Worm (Caenorhabditis elegans) whole organism, L4 larva: ENCODE data around the gene unc-17.

ENCODE experiments used
- F49E8.2 ChIP-seq: sonication (generic microtip); optimal IDR thresholded peaks from 2 replicates; lab custom pipeline; 2016; ENCODE audit warnings: missing compliant biosample characterization, mild to moderate bottlenecking, missing genetic modification characterization, borderline replicate concordance
- T26A8.4 ChIP-seq: fragments of 200-800 bp; sonication (Bioruptor generic); IDR thresholded peaks from 2 replicates; pipeline ENCODE4 v1.3.6; 2022; ENCODE audit warnings: missing genetic modification characterization, missing compliant biosample characterization
- Y75B8A.6 ChIP-seq: fragments of 200-800 bp; sonication (Bioruptor generic); IDR thresholded peaks from 2 replicates; pipeline ENCODE4 v1.3.6; 2022; ENCODE audit warnings: missing genetic modification reagents, missing genetic modification characterization, missing compliant biosample characterization
- ZK546.5 ChIP-seq, 2 experiments: sonication (generic microtip); optimal IDR thresholded peaks; 2 replicates each; lab custom pipeline; 2017; ENCODE audit warnings: missing biosample characterization in 2 of 2, missing genetic modification characterization in 2 of 2
- aha-1 ChIP-seq: fragments of 150-350 bp; peaks from one replicate; lab custom pipeline; 2014; ENCODE audit warnings: missing biosample characterization, missing genetic modification characterization
- arid-1 ChIP-seq: fragments of 200-800 bp; sonication (Bioruptor generic); conservative IDR thresholded peaks from 2 replicates; pipeline ENCODE4 v1.3.6; 2022; ENCODE audit warnings: missing genetic modification reagents, missing genetic modification characterization, missing compliant biosample characterization
- ceh-20 ChIP-seq: fragments of 200-800 bp; sonication (Bioruptor generic); IDR thresholded peaks from 2 replicates; pipeline ENCODE4 v1.3.6; 2022; ENCODE audit warnings: missing genetic modification reagents, missing genetic modification characterization, missing compliant biosample characterization
- ceh-28 ChIP-seq: fragments of 150-350 bp; optimal IDR thresholded peaks from 2 replicates; lab custom pipeline; 2014; ENCODE audit warnings: missing biosample characterization, missing genetic modification reagents, missing genetic modification characterization
- ceh-32 ChIP-seq: sonication (generic microtip); optimal IDR thresholded peaks from 2 replicates; lab custom pipeline; 2016; ENCODE audit warnings: mild to moderate bottlenecking, missing genetic modification characterization, missing compliant biosample characterization; ENCODE audit not compliant: poor library complexity
- ceh-44 ChIP-seq: fragments of 200-800 bp; sonication (Bioruptor generic); IDR thresholded peaks from 2 replicates; pipeline ENCODE4 v1.3.6; 2022; ENCODE audit warnings: missing genetic modification reagents, missing genetic modification characterization, missing compliant biosample characterization
- ceh-82 ChIP-seq: sonication (generic microtip); optimal IDR thresholded peaks from 2 replicates; lab custom pipeline; 2017; ENCODE audit warnings: missing biosample characterization, missing genetic modification characterization
- ctbp-1 ChIP-seq: fragments of 200-800 bp; sonication (Bioruptor generic); IDR thresholded peaks from 2 replicates; pipeline ENCODE4 v1.3.6; 2022; ENCODE audit warnings: missing genetic modification reagents, missing genetic modification characterization, missing compliant biosample characterization
- daf-12 ChIP-seq: fragments of 150-350 bp; optimal IDR thresholded peaks from 2 replicates; lab custom pipeline; 2014; ENCODE audit warnings: missing biosample characterization, missing genetic modification reagents, missing genetic modification characterization
- daf-16 ChIP-seq, 3 experiments: sonication (generic microtip); optimal IDR thresholded peaks; 2 replicates each; lab custom pipeline; 2016 to 2017; ENCODE audit warnings: missing genetic modification characterization in 3 of 3, missing genetic modification reagents in 3 of 3, mild to moderate bottlenecking in 2 of 3, missing compliant biosample characterization in 2 of 3, missing biosample characterization in 1 of 3, moderate library complexity in 1 of 3
- daf-8 ChIP-seq: fragments of 200-800 bp; sonication (Bioruptor generic); IDR thresholded peaks from 2 replicates; pipeline ENCODE4 v1.3.6; 2022; ENCODE audit warnings: missing genetic modification characterization, missing compliant biosample characterization
- dmd-6 ChIP-seq: fragments of 200-800 bp; sonication (Bioruptor generic); IDR thresholded peaks from 2 replicates; pipeline ENCODE4 v1.3.6; 2022; ENCODE audit warnings: missing genetic modification reagents, missing genetic modification characterization, missing compliant biosample characterization
- dmd-8 ChIP-seq: fragments of 200-800 bp; sonication (Bioruptor generic); IDR thresholded peaks from 2 replicates; pipeline ENCODE4 v1.3.6; 2022; ENCODE audit warnings: missing genetic modification characterization, missing compliant biosample characterization
- dpl-1 ChIP-seq: fragments of 150-350 bp; optimal IDR thresholded peaks from 2 replicates; lab custom pipeline; 2014; ENCODE audit warnings: missing biosample characterization, missing genetic modification reagents, missing genetic modification characterization
- dve-1 ChIP-seq: sonication (generic microtip); optimal IDR thresholded peaks from 2 replicates; lab custom pipeline; 2017; ENCODE audit warnings: antibody characterized with exemption, mild to moderate bottlenecking, missing genetic modification characterization, missing compliant biosample characterization; ENCODE audit not compliant: insufficient read depth
- egl-27 ChIP-seq: sonication (generic microtip); optimal IDR thresholded peaks from 3 replicates; lab custom pipeline; 2017; ENCODE audit warnings: missing biosample characterization, missing genetic modification reagents, missing genetic modification characterization
- egl-43 ChIP-seq: fragments of 200-800 bp; sonication (Bioruptor generic); IDR thresholded peaks from 2 replicates; pipeline ENCODE4 v1.3.6; 2022; ENCODE audit warnings: missing genetic modification reagents, missing genetic modification characterization, missing compliant biosample characterization
- gei-8 ChIP-seq: fragments of 200-800 bp; sonication (Bioruptor generic); optimal IDR thresholded peaks from 2 replicates; lab custom pipeline; 2018; ENCODE audit warnings: mild to moderate bottlenecking, missing genetic modification characterization, missing compliant biosample characterization
- hif-1 ChIP-seq, 2 experiments: sonication (generic microtip); optimal IDR thresholded peaks; 2 replicates each; lab custom pipeline; 2016 to 2017; ENCODE audit warnings: missing compliant biosample characterization in 2 of 2, missing genetic modification characterization in 2 of 2, missing genetic modification reagents in 2 of 2, missing genotype in 2 of 2, mild to moderate bottlenecking in 1 of 2
- lin-15B ChIP-seq: fragments of 150-350 bp; sonication (generic microtip); optimal IDR thresholded peaks from 3 replicates; lab custom pipeline; 2014; ENCODE audit warnings: missing biosample characterization, missing genetic modification characterization
- lin-38 ChIP-seq: fragments of 200-800 bp; sonication (Bioruptor generic); IDR thresholded peaks from 2 replicates; pipeline ENCODE4 v1.3.6; 2022; ENCODE audit warnings: missing genetic modification reagents, missing genetic modification characterization, missing compliant biosample characterization
- lir-3 ChIP-seq: sonication (generic microtip); optimal IDR thresholded peaks from 2 replicates; lab custom pipeline; 2016; ENCODE audit warnings: mild to moderate bottlenecking, missing genetic modification characterization, missing compliant biosample characterization
- madf-5 ChIP-seq, 2 experiments: fragments of 200-800 bp; sonication (Bioruptor generic); IDR thresholded peaks; 2 replicates each; pipeline ENCODE4 v1.3.6; 2022; ENCODE audit warnings: missing compliant biosample characterization in 2 of 2, missing genetic modification characterization in 2 of 2
- mdt-29 ChIP-seq: fragments of 200-800 bp; sonication (Bioruptor generic); IDR thresholded peaks from 2 replicates; pipeline ENCODE4 v1.3.6; 2022; ENCODE audit warnings: missing genetic modification reagents, missing genetic modification characterization, missing compliant biosample characterization
- mep-1 ChIP-seq: fragments of 150-350 bp; sonication (generic microtip); optimal IDR thresholded peaks from 3 replicates; lab custom pipeline; 2014; ENCODE audit warnings: missing biosample characterization, missing genetic modification characterization
- mxl-3 ChIP-seq: fragments of 200-800 bp; sonication (Bioruptor generic); optimal IDR thresholded peaks from 2 replicates; lab custom pipeline; 2018; ENCODE audit warnings: mild to moderate bottlenecking, missing genetic modification characterization, missing compliant biosample characterization
- nhr-102 ChIP-seq: sonication (generic microtip); optimal IDR thresholded peaks from 2 replicates; lab custom pipeline; 2016; ENCODE audit warnings: mild to moderate bottlenecking, missing genetic modification characterization, moderate library complexity, missing compliant biosample characterization
- nhr-28 ChIP-seq: fragments of 150-350 bp; optimal IDR thresholded peaks from 2 replicates; lab custom pipeline; 2014; ENCODE audit warnings: missing biosample characterization, missing genetic modification characterization
- nhr-48 ChIP-seq: sonication (generic microtip); optimal IDR thresholded peaks from 2 replicates; lab custom pipeline; 2016; ENCODE audit warnings: mild to moderate bottlenecking, missing genetic modification characterization, missing compliant biosample characterization
- nhr-6 ChIP-seq: fragments of 150-350 bp; optimal IDR thresholded peaks from 2 replicates; lab custom pipeline; 2014; ENCODE audit warnings: missing biosample characterization, missing genetic modification characterization
- nhr-77 ChIP-seq: fragments of 150-350 bp; optimal IDR thresholded peaks from 2 replicates; lab custom pipeline; 2014; ENCODE audit warnings: missing biosample characterization, missing genetic modification characterization
- php-3 ChIP-seq: fragments of 200-800 bp; sonication (Bioruptor generic); IDR thresholded peaks from 2 replicates; pipeline ENCODE4 v1.3.6; 2022; ENCODE audit warnings: missing genetic modification reagents, missing genetic modification characterization, missing compliant biosample characterization
- pqm-1 ChIP-seq: sonication (generic microtip); optimal IDR thresholded peaks from 2 replicates; lab custom pipeline; 2017; ENCODE audit warnings: missing biosample characterization, missing genetic modification characterization
- sdz-12 ChIP-seq: fragments of 200-800 bp; sonication (Bioruptor generic); optimal IDR thresholded peaks from 2 replicates; lab custom pipeline; 2018; ENCODE audit warnings: mild to moderate bottlenecking, missing genetic modification characterization, missing compliant biosample characterization
- set-16 ChIP-seq: fragments of 200-800 bp; sonication (Bioruptor generic); IDR thresholded peaks from 2 replicates; pipeline ENCODE4 v1.3.6; 2022; ENCODE audit warnings: missing genetic modification reagents, missing genetic modification characterization, missing compliant biosample characterization
- spr-1 ChIP-seq: sonication (generic microtip); optimal IDR thresholded peaks from 2 replicates; lab custom pipeline; 2016; ENCODE audit warnings: mild to moderate bottlenecking, missing genetic modification characterization, missing compliant biosample characterization
- unc-130 ChIP-seq: sonication (generic microtip); optimal IDR thresholded peaks from 2 replicates; lab custom pipeline; 2016; ENCODE audit warnings: missing genetic modification reagents, missing genetic modification characterization, missing compliant biosample characterization
- unc-62 ChIP-seq, 3 experiments: fragments of 150-350 bp in 1 of 3; sonication (generic microtip); optimal IDR thresholded peaks in 2 of 3; peaks in 1 of 3; 1 replicate in 1 of 3; 2 replicates in 2 of 3; lab custom pipeline; 2014 to 2017; ENCODE audit warnings: missing biosample characterization in 3 of 3, missing genetic modification characterization in 3 of 3, missing genetic modification reagents in 3 of 3, missing genotype in 1 of 3
- zag-1 ChIP-seq: fragments of 150-350 bp; optimal IDR thresholded peaks from 2 replicates; lab custom pipeline; 2014; ENCODE audit warnings: missing biosample characterization, missing genetic modification characterization
- zip-11 ChIP-seq: fragments of 200-800 bp; sonication (Bioruptor generic); IDR thresholded peaks from 2 replicates; pipeline ENCODE4 v1.3.6; 2022; ENCODE audit warnings: missing genetic modification characterization, missing compliant biosample characterization
- ztf-11 ChIP-seq: fragments of 150-350 bp; optimal IDR thresholded peaks from 2 replicates; lab custom pipeline; 2014; ENCODE audit warnings: missing biosample characterization, missing genetic modification characterization

unc-17 gene

DNA sequence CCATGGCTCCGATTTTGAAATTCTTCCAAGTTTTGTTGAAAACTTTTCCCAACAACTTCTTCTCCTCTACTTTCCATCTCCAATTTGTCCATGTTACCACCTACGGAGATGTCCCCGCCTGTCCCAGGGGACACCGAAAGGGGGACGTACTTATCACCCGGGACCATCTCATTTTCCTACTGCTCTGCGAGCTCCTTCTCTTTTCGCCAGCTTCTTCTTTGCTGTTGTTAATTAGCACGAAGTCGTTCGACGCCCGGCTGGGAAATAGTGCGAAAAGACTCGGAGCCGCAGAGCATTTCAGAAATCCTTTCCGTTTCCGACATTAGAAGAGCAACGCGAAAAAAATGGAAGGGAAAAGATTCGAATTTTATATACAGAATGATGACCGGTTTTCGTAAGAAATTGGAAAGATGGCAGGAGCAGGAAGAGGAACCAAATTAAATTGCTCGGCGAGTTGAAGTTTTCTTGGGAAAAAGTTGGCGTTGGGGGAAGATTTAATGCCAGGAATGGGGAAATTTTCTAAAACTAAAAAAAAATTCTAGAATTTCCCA lies 2.6 kb downstream of the unc-17 start:
- no peak for TF ChIP-seq unc-130
- TF ChIP-seq egl-43, result 0 out of 2 replicates have a peak, but pooled peaks have one; percentile 23
- TF ChIP-seq dmd-8 (GFP tag; lab: Robert Waterston, UW), result no peak
- TF ChIP-seq daf-8 (GFP tag; lab: Robert Waterston, UW), result no peak
- TF ChIP-seq ceh-82 (tag; lab: Kevin White, UChicago), result no peak
- TF ChIP-seq zag-1, result no peak
- no peak for TF ChIP-seq pqm-1 (tag; lab: Kevin White, UChicago)
- TF ChIP-seq unc-62 (GFP tag; optimal IDR thresholded peaks at IDR 0.05 in 1 of 2; lab: Kevin White, UChicago), result peak in 1 of 2 experiments; percentile 57
- TF ChIP-seq unc-62 (tag; optimal IDR thresholded peaks at IDR 0.05; lab: Kevin White, UChicago), result no peak
- no peak for TF ChIP-seq mdt-29 (GFP tag; lab: Robert Waterston, UW)
- TF ChIP-seq ceh-44 (GFP tag; lab: Robert Waterston, UW), result no peak
- no peak for TF ChIP-seq daf-16 (GFP tag; optimal IDR thresholded peaks at IDR 0.05; lab: Kevin White, UChicago)
- no peak for TF ChIP-seq daf-16 (tag; optimal IDR thresholded peaks at IDR 0.05; lab: Kevin White, UChicago)
- no peak for TF ChIP-seq lin-38 (GFP tag; lab: Robert Waterston, UW)
- TF ChIP-seq mxl-3 (GFP tag; lab: Kevin White, UChicago), result no peak
- no peak for TF ChIP-seq nhr-77
- no peak for TF ChIP-seq F49E8.2 (tag; lab: Kevin White, UChicago)
- TF ChIP-seq spr-1 (tag; lab: Kevin White, UChicago), result no peak
- TF ChIP-seq lir-3, result no peak
- TF ChIP-seq dpl-1, result no peak
- TF ChIP-seq ctbp-1, result peak; percentile 9; the same call in 1 of the 2 replicates
- no peak for TF ChIP-seq ztf-11 (tag; lab: Kevin White, UChicago)
- TF ChIP-seq madf-5 (GFP tag; IDR thresholded peaks at IDR 0.05; lab: Robert Waterston, UW), result no peak
- TF ChIP-seq sdz-12 (GFP tag; lab: Kevin White, UChicago), result no peak
- no peak for TF ChIP-seq nhr-102
- no peak for TF ChIP-seq ceh-28 (tag; lab: Kevin White, UChicago)
- TF ChIP-seq Y75B8A.6 (GFP tag; lab: Robert Waterston, UW), result no peak
- no peak for TF ChIP-seq ZK546.5 (tag; optimal IDR thresholded peaks at IDR 0.05; lab: Kevin White, UChicago)
- peak; percentile 67 for TF ChIP-seq aha-1
- no peak for TF ChIP-seq nhr-6 (tag; lab: Kevin White, UChicago)
- no peak for TF ChIP-seq T26A8.4 (GFP tag; lab: Robert Waterston, UW)

DNA sequence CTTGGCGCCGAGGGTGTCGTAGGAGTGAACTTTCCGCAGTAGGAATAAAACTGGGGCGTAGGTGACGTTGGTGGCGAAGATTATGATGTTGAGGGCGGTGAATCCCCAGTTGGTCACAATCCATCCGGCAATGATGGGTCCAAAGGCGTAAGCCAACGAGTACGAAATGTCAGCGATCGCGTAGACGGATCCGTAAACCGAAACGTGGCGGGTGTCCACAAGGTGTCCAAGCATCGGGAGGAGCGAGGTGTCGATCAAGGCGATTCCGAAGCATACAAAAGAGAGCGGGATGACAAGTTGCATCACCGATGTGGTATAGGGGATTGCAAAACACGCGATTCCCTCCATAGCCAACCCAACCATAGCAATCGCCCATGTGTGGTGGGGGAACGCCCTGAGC lies 5.8 kb downstream of the unc-17 start:
- no peak for TF ChIP-seq nhr-48 (tag; lab: Kevin White, UChicago)

DNA sequence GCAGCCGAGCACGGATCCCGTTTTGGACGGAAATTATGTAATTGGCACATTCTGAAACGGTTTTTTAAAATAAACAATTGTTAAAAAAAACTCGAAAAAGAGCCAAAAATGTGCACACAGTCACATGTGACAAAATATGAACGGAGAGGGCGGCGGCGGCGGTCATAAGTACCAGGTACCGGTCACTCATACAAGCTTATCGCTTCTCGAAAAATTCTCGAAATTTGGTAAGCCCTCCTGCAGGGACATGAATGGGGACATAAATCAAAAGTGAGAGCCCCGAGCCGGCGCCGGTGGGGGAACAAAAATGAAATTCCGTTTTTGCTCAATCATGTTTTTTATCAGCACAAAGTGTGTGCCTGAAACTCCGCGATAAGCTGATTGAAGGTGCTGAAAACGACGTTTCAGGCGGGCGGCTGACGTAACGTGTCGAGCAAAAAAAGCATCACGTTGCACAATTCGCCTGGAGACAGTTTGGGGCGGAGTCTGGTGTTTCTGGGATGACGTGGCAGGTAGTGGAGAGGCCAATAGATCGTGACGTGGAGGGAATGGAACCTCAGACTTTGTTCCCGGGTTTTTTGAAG lies 11.4 kb downstream of the unc-17 start, which contains the start of gene ltah-1.2:
Gene ltah-1.2 (minus strand): TSS at position 51 of the 584 bp plus-strand sequence.
- TF ChIP-seq ceh-20 (GFP tag; lab: Robert Waterston, UW), result 0 out of 2 replicates have a peak, but pooled peaks have one; percentile 65
- TF ChIP-seq set-16 (GFP tag; lab: Robert Waterston, UW), result peak; percentile 52
- no peak for TF ChIP-seq ceh-44 (GFP tag; lab: Robert Waterston, UW)
- peak; percentile 64 for TF ChIP-seq pqm-1 (tag; lab: Kevin White, UChicago)
- TF ChIP-seq nhr-102, result peak; percentile 30
- TF ChIP-seq mep-1 (tag; lab: Kevin White, UChicago), result no peak
- peak; percentile 93 for TF ChIP-seq dmd-6 (GFP tag; lab: Robert Waterston, UW)
- peak; percentile 93 for TF ChIP-seq php-3 (GFP tag; lab: Robert Waterston, UW)
- no peak for TF ChIP-seq zag-1
- TF ChIP-seq nhr-28 (tag; lab: Kevin White, UChicago), result peak; percentile 31
- peak; percentile 34 for TF ChIP-seq dve-1
- 0 out of 2 replicates have a peak, but pooled peaks have one; percentile 7 for TF ChIP-seq T26A8.4 (GFP tag; lab: Robert Waterston, UW)
- TF ChIP-seq hif-1 (tag; optimal IDR thresholded peaks at IDR 0.05; lab: Kevin White, UChicago), result no peak
- TF ChIP-seq lin-15B (tag; lab: Kevin White, UChicago), result no peak
- TF ChIP-seq ceh-32, result no peak
- no peak for TF ChIP-seq gei-8 (GFP tag; lab: Kevin White, UChicago)
- no peak for TF ChIP-seq egl-27
- no peak for TF ChIP-seq ZK546.5 (tag; optimal IDR thresholded peaks at IDR 0.05; lab: Kevin White, UChicago)
- peak; percentile 54; the same call in 1 of the 2 replicates for TF ChIP-seq mdt-29 (GFP tag; lab: Robert Waterston, UW)
- TF ChIP-seq nhr-48 (tag; lab: Kevin White, UChicago), result peak; percentile 40
- no peak for TF ChIP-seq daf-12 (tag; lab: Kevin White, UChicago)
- TF ChIP-seq zip-11 (GFP tag; lab: Robert Waterston, UW), result no peak
- TF ChIP-seq lin-38 (GFP tag; lab: Robert Waterston, UW), result no peak
- no peak for TF ChIP-seq arid-1 (GFP tag; lab: Robert Waterston, UW)
